Worm (Caenorhabditis elegans) whole organism, L4 larva: ENCODE results near the gene med-2.

Source experiments
- aha-1 ChIP-seq: fragments of 150-350 bp; peaks from one replicate; lab custom pipeline; 2014; ENCODE audit warnings: missing biosample characterization, missing genetic modification characterization
- ama-1 ChIP-seq: fragments of 150-350 bp; optimal IDR thresholded peaks from 2 replicates; lab custom pipeline; 2014; ENCODE audit warnings: inconsistent platforms, mixed read lengths
- ces-1 ChIP-seq: fragments of 150-350 bp; sonication (generic microtip); optimal IDR thresholded peaks from 4 replicates; lab custom pipeline; 2014; ENCODE audit warnings: missing biosample characterization, missing genetic modification reagents, missing genetic modification characterization
- nhr-41 ChIP-seq: fragments of 200-800 bp; sonication (Bioruptor generic); IDR thresholded peaks from 2 replicates; pipeline ENCODE4 v1.3.6; 2022; ENCODE audit warnings: missing genetic modification reagents, missing genetic modification characterization, missing compliant biosample characterization
- nhr-76 ChIP-seq: fragments of 150-350 bp; optimal IDR thresholded peaks from 2 replicates; lab custom pipeline; 2014; ENCODE audit warnings: missing biosample characterization, missing genetic modification characterization
- pha-4 ChIP-seq, 2 experiments: fragments of 150-350 bp in 1 of 2; fragments of 200-800 bp in 1 of 2; sonication (Bioruptor generic) in 1 of 2; IDR thresholded peaks in 1 of 2; optimal IDR thresholded peaks in 1 of 2; 2 replicates each; pipeline versions ENCODE4 v1.3.6 to Lab custom; 2014 to 2022; ENCODE audit warnings: missing genetic modification characterization in 2 of 2, missing genetic modification reagents in 2 of 2, missing biosample characterization in 1 of 2, missing compliant biosample characterization in 1 of 2
- pqm-1 ChIP-seq: sonication (generic microtip); optimal IDR thresholded peaks from 2 replicates; lab custom pipeline; 2017; ENCODE audit warnings: missing biosample characterization, missing genetic modification characterization
- zfp-2 ChIP-seq: sonication (generic microtip); optimal IDR thresholded peaks from 2 replicates; lab custom pipeline; 2016; ENCODE audit warnings: mild to moderate bottlenecking, missing genetic modification characterization, missing compliant biosample characterization

DNA sequence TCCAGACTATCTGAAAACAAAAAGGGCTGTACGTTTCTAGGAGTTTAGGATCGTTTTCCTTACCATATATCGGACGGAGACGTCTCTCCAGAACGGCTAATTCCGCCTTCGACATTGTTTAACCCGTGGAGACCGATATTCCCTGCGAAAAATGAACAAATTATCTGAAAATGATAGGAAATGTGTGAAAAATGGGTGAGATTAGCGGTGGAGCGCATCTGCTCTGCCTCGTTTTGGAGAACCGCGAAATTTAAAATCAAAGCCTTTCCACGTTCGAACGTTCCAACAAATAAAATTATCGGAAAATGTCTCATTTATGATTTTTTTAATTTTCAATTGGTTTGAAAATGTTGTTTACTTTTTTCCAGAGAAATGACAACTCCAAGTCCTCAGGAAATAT lies 15.0 kb upstream of the med-2 start, which contains the start of the genes cra-1 and kbp-1:
- TF ChIP-seq nhr-41 (GFP tag; lab: Robert Waterston, UW) = no peak
- no peak for TF ChIP-seq aha-1 (tag; lab: Kevin White, UChicago)
- no peak for TF ChIP-seq ama-1 (lab: Kevin White, UChicago)
- TF ChIP-seq pqm-1 = no peak
- TF ChIP-seq pha-4 (GFP tag; IDR thresholded peaks at IDR 0.05; lab: Robert Waterston, UW) = no peak
- TF ChIP-seq pha-4 (tag; optimal IDR thresholded peaks at IDR 0.05; lab: Kevin White, UChicago) = no peak
- TF ChIP-seq zfp-2 (tag; lab: Kevin White, UChicago) = no peak
- TF ChIP-seq ces-1 = no peak
- TF ChIP-seq nhr-76 (tag; lab: Kevin White, UChicago) = no peak
